Fruit fly (Drosophila melanogaster) whole organism, prepupa: Measurements from ENCODE around the gene CG9117.

Experiments
- Blimp-1 ChIP-seq: fragments of 200-800 bp; sonication (Bioruptor generic); optimal IDR thresholded peaks from 3 replicates; lab custom pipeline; 2017; ENCODE audit warnings: missing biosample characterization, missing genetic modification characterization, mild to moderate bottlenecking, moderate library complexity, missing genetic modification reagents
- CG10631 ChIP-seq: fragments of 200-800 bp; sonication (Bioruptor generic); optimal IDR thresholded peaks from 2 replicates; lab custom pipeline; 2016; ENCODE audit warnings: missing biosample characterization, missing genetic modification characterization
- CG10669 ChIP-seq: fragments of 200-800 bp; sonication (Bioruptor generic); optimal IDR thresholded peaks from 3 replicates; lab custom pipeline; 2018; ENCODE audit warnings: missing biosample characterization, mild to moderate bottlenecking, missing genetic modification characterization, moderate library complexity
- CG11294 ChIP-seq: fragments of 200-800 bp; sonication (Bioruptor generic); IDR thresholded peaks from 2 replicates; pipeline ENCODE4 v1.3.6; 2022; ENCODE audit warnings: missing biosample characterization, missing genetic modification characterization
- CG11762 ChIP-seq: fragments of 200-800 bp; sonication (Bioruptor generic); optimal IDR thresholded peaks from 3 replicates; lab custom pipeline; 2016; ENCODE audit warnings: missing biosample characterization, missing genetic modification characterization; ENCODE audit not compliant: insufficient read depth
- CG11902 ChIP-seq: fragments of 200-800 bp; sonication (Bioruptor generic); optimal IDR thresholded peaks from 3 replicates; lab custom pipeline; 2016; ENCODE audit warnings: missing biosample characterization, missing genetic modification characterization
- CG15336 ChIP-seq: fragments of 200-800 bp; sonication (Bioruptor generic); IDR thresholded peaks from 2 replicates; pipeline ENCODE4 v1.3.6; 2022; ENCODE audit warnings: missing biosample characterization, missing genetic modification characterization
- CG1621 ChIP-seq: fragments of 200-800 bp; sonication (Bioruptor generic); optimal IDR thresholded peaks from 3 replicates; lab custom pipeline; 2018; ENCODE audit warnings: missing biosample characterization, mild to moderate bottlenecking, missing genetic modification characterization
- CG3032 ChIP-seq: fragments of 200-800 bp; optimal IDR thresholded peaks from 2 replicates; lab custom pipeline; 2019; ENCODE audit warnings: missing biosample characterization, mild to moderate bottlenecking, missing genetic modification characterization, moderate library complexity
- CG31627 ChIP-seq: fragments of 200-800 bp; sonication (Bioruptor generic); optimal IDR thresholded peaks from 3 replicates; lab custom pipeline; 2016; ENCODE audit warnings: missing biosample characterization, missing genetic modification characterization
- CG34406 ChIP-seq: fragments of 200-800 bp; sonication (Bioruptor generic); optimal IDR thresholded peaks from 3 replicates; lab custom pipeline; 2016; ENCODE audit warnings: missing biosample characterization, missing genetic modification characterization
- CG6276 ChIP-seq: fragments of 200-800 bp; sonication (Bioruptor generic); optimal IDR thresholded peaks from 2 replicates; lab custom pipeline; 2017; ENCODE audit warnings: missing biosample characterization, mild to moderate bottlenecking, missing genetic modification characterization
- CG6792 ChIP-seq: fragments of 200-800 bp; sonication (Bioruptor generic); optimal IDR thresholded peaks from 3 replicates; lab custom pipeline; 2016; ENCODE audit warnings: missing biosample characterization, missing genetic modification characterization
- CG6808 ChIP-seq: fragments of 200-800 bp; sonication (Bioruptor generic); optimal IDR thresholded peaks from 3 replicates; lab custom pipeline; 2017; ENCODE audit warnings: missing biosample characterization, missing genetic modification characterization, mild to moderate bottlenecking, moderate library complexity, missing genetic modification reagents
- CG6854 ChIP-seq: fragments of 200-800 bp; sonication (Bioruptor generic); optimal IDR thresholded peaks from 2 replicates; lab custom pipeline; 2017; ENCODE audit warnings: missing biosample characterization, mild to moderate bottlenecking, missing genetic modification characterization
- CG7368 ChIP-seq: fragments of 200-800 bp; sonication (Bioruptor generic); optimal IDR thresholded peaks from 3 replicates; lab custom pipeline; 2016; ENCODE audit warnings: missing biosample characterization, missing genetic modification characterization
- CG8319 ChIP-seq: fragments of 200-800 bp; sonication (Bioruptor generic); optimal IDR thresholded peaks from 3 replicates; lab custom pipeline; 2016; ENCODE audit warnings: missing biosample characterization, missing genetic modification characterization
- CG8632 ChIP-seq: fragments of 200-800 bp; sonication (Bioruptor generic); optimal IDR thresholded peaks from 3 replicates; lab custom pipeline; 2016; ENCODE audit warnings: missing biosample characterization, missing genetic modification characterization
- CG9139 ChIP-seq: fragments of 200-800 bp; sonication (Bioruptor generic); optimal IDR thresholded peaks from 3 replicates; lab custom pipeline; 2017; ENCODE audit warnings: missing biosample characterization, mild to moderate bottlenecking, missing genetic modification characterization
- Eip78C ChIP-seq: fragments of 200-800 bp; sonication (Bioruptor generic); peaks from one replicate; lab custom pipeline; 2016; ENCODE audit warnings: missing biosample characterization, missing genetic modification characterization
- Eip93F ChIP-seq: fragments of 200-800 bp; sonication (Bioruptor generic); optimal IDR thresholded peaks from 2 replicates; lab custom pipeline; 2016; ENCODE audit warnings: missing biosample characterization, mild to moderate bottlenecking, missing genetic modification characterization
- Ets21C ChIP-seq: fragments of 200-800 bp; sonication (Bioruptor generic); optimal IDR thresholded peaks from 3 replicates; lab custom pipeline; 2016; ENCODE audit warnings: missing biosample characterization, missing genetic modification characterization
- Ets96B ChIP-seq: fragments of 200-800 bp; optimal IDR thresholded peaks from 2 replicates; lab custom pipeline; 2019; ENCODE audit warnings: missing biosample characterization, mild to moderate bottlenecking, missing genetic modification characterization, moderate library complexity
- Gug ChIP-seq: fragments of 200-800 bp; sonication (Bioruptor generic); IDR thresholded peaks from 2 replicates; pipeline ENCODE4 v1.3.6; 2022; ENCODE audit warnings: missing biosample characterization, missing genetic modification characterization
- Hr4 ChIP-seq: fragments of 200-800 bp; sonication (Bioruptor generic); optimal IDR thresholded peaks from 3 replicates; lab custom pipeline; 2016; ENCODE audit warnings: missing biosample characterization, missing genetic modification characterization
- Lpt ChIP-seq: fragments of 200-800 bp; sonication (Bioruptor generic); optimal IDR thresholded peaks from 3 replicates; lab custom pipeline; 2016; ENCODE audit warnings: missing biosample characterization, missing genetic modification characterization
- Met ChIP-seq: fragments of 200-800 bp; sonication (Bioruptor generic); optimal IDR thresholded peaks from 3 replicates; lab custom pipeline; 2016; ENCODE audit warnings: missing biosample characterization, missing genetic modification characterization
- OdsH ChIP-seq: fragments of 200-800 bp; sonication (Bioruptor generic); optimal IDR thresholded peaks from 3 replicates; lab custom pipeline; 2016; ENCODE audit warnings: missing biosample characterization, missing genetic modification characterization
- Smox ChIP-seq: fragments of 200-800 bp; sonication (Bioruptor generic); optimal IDR thresholded peaks from 3 replicates; lab custom pipeline; 2016; ENCODE audit warnings: missing biosample characterization, missing genetic modification characterization
- Sox14 ChIP-seq: fragments of 200-800 bp; sonication (Bioruptor generic); optimal IDR thresholded peaks from 3 replicates; lab custom pipeline; 2016; ENCODE audit warnings: missing biosample characterization, missing genetic modification characterization
- Sox15 ChIP-seq: fragments of 200-800 bp; sonication (Bioruptor generic); optimal IDR thresholded peaks from 3 replicates; lab custom pipeline; 2016; ENCODE audit warnings: missing biosample characterization, missing genetic modification characterization
- achi ChIP-seq: fragments of 200-800 bp; sonication (Bioruptor generic); optimal IDR thresholded peaks from 3 replicates; lab custom pipeline; 2016; ENCODE audit warnings: missing biosample characterization, missing genetic modification characterization
- cyc ChIP-seq: fragments of 200-800 bp; sonication (Bioruptor generic); optimal IDR thresholded peaks from 3 replicates; lab custom pipeline; 2016; ENCODE audit warnings: missing biosample characterization, missing genetic modification characterization
- dac ChIP-seq: fragments of 200-800 bp; sonication (Bioruptor generic); optimal IDR thresholded peaks from 2 replicates; lab custom pipeline; 2017; ENCODE audit warnings: missing biosample characterization, mild to moderate bottlenecking, missing genetic modification characterization
- dsx ChIP-seq: fragments of 200-800 bp; optimal IDR thresholded peaks from 3 replicates; lab custom pipeline; 2019; ENCODE audit warnings: missing biosample characterization, mild to moderate bottlenecking, missing genetic modification characterization, moderate library complexity; ENCODE audit not compliant: poor library complexity, severe bottlenecking
- eg ChIP-seq: fragments of 200-800 bp; sonication (Bioruptor generic); IDR thresholded peaks from 3 replicates; pipeline ENCODE4 v1.3.6; 2022; ENCODE audit warnings: missing biosample characterization, missing genetic modification characterization
- fd59A ChIP-seq: fragments of 200-800 bp; sonication (Bioruptor generic); optimal IDR thresholded peaks from 2 replicates; lab custom pipeline; 2017; ENCODE audit warnings: missing biosample characterization, mild to moderate bottlenecking, missing genetic modification characterization, missing genetic modification reagents
- fd85E ChIP-seq: fragments of 200-800 bp; sonication (Bioruptor generic); optimal IDR thresholded peaks from 3 replicates; lab custom pipeline; 2016; ENCODE audit warnings: missing biosample characterization, missing genetic modification characterization
- lz ChIP-seq: fragments of 200-800 bp; sonication (Bioruptor generic); optimal IDR thresholded peaks from 3 replicates; lab custom pipeline; 2016; ENCODE audit warnings: missing biosample characterization, missing genetic modification characterization
- net ChIP-seq: fragments of 200-800 bp; sonication (Bioruptor generic); optimal IDR thresholded peaks from 3 replicates; lab custom pipeline; 2016; ENCODE audit warnings: missing biosample characterization, missing genetic modification characterization
- pdm3 ChIP-seq: fragments of 200-800 bp; sonication (Bioruptor generic); optimal IDR thresholded peaks from 3 replicates; lab custom pipeline; 2016; ENCODE audit warnings: missing biosample characterization, missing genetic modification characterization
- salr ChIP-seq, 2 experiments: fragments of 200-800 bp; sonication (Bioruptor generic); optimal IDR thresholded peaks; 3 replicates each; lab custom pipeline; 2016 to 2018; ENCODE audit warnings: missing biosample characterization in 2 of 2, missing genetic modification characterization in 2 of 2, mild to moderate bottlenecking in 1 of 2
- spab ChIP-seq: fragments of 200-800 bp; sonication (Bioruptor generic); optimal IDR thresholded peaks from 2 replicates; lab custom pipeline; 2017; ENCODE audit warnings: missing biosample characterization, mild to moderate bottlenecking, missing genetic modification characterization, missing genetic modification reagents
- ss ChIP-seq, 2 experiments: fragments of 200-800 bp; sonication (Bioruptor generic); optimal IDR thresholded peaks; 2 replicates in 1 of 2; 3 replicates in 1 of 2; lab custom pipeline; 2017 to 2018; ENCODE audit warnings: mild to moderate bottlenecking in 2 of 2, missing biosample characterization in 2 of 2, missing genetic modification characterization in 2 of 2, moderate library complexity in 1 of 2
- svp ChIP-seq: fragments of 200-800 bp; sonication (Bioruptor generic); peaks from one replicate; lab custom pipeline; 2016; ENCODE audit warnings: missing biosample characterization, missing genetic modification characterization
- topi ChIP-seq: fragments of 200-800 bp; sonication (Bioruptor generic); optimal IDR thresholded peaks from 3 replicates; lab custom pipeline; 2016; ENCODE audit warnings: missing biosample characterization, missing genetic modification characterization
- vri ChIP-seq: fragments of 200-800 bp; sonication (Bioruptor generic); optimal IDR thresholded peaks from 3 replicates; lab custom pipeline; 2016; ENCODE audit warnings: missing biosample characterization, mild to moderate bottlenecking, missing genetic modification characterization

Gene CG9117

dm6 chr2L:6073894-6074293, 36.2 kb upstream of the CG9117 start:
- TF ChIP-seq CG1621 (tag; lab: Kevin White, UChicago) (no peak), CG31627 (no peak), fd85E (no peak), CG6808 (GFP tag; lab: Kevin White, UChicago) (no peak), ss (GFP tag; optimal IDR thresholded peaks at IDR 0.05; lab: Kevin White, UChicago) (no peak), Lpt (no peak), Ets21C (no peak), Eip93F (GFP tag; lab: Kevin White, UChicago) (no peak), Blimp-1 (GFP tag; lab: Kevin White, UChicago) (no peak), CG9139 (GFP tag; lab: Kevin White, UChicago) (no peak), CG3032 (tag; lab: Kevin White, UChicago) (no peak), lz (GFP tag; lab: Kevin White, UChicago) (no peak), CG11762 (no peak)

- no peak for TF ChIP-seq spab
- TF ChIP-seq fd85E, result no peak
- TF ChIP-seq OdsH (GFP tag; lab: Kevin White, UChicago), result no peak
- TF ChIP-seq CG10631 (GFP tag; lab: Kevin White, UChicago), result no peak
Measured at dm6 chr2L:6072124-6072523, 34.4 kb upstream of the CG9117 start.

dm6 chr2L:6070656-6071231, 33.0 kb upstream of the CG9117 start, which contains the start of the genes CG9154 and Kr-h2:
Gene CG9154 (minus strand): TSS chr2L:6070686.
Gene Kr-h2 (plus strand): TSS chr2L:6070990.
- TF ChIP-seq fd85E (no peak), net (GFP tag; lab: Kevin White, UChicago) (no peak), CG8632 (peak; percentile 32), fd59A (GFP tag; lab: Kevin White, UChicago) (no peak), Smox (GFP tag; lab: Kevin White, UChicago) (no peak), CG11902 (GFP tag; lab: Kevin White, UChicago) (no peak), CG3032 (tag; lab: Kevin White, UChicago) (peak; percentile 34), achi (peak; percentile 44), dac (GFP tag; lab: Kevin White, UChicago) (no peak), CG11294 (GFP tag; lab: Robert Waterston, UW) (0 out of 2 replicates have a peak, but pooled peaks have one; percentile 34), CG1621 (tag; lab: Kevin White, UChicago) (no peak), vri (GFP tag; lab: Kevin White, UChicago) (no peak), CG7368 (GFP tag; lab: Kevin White, UChicago) (peak; percentile 29), CG10669 (GFP tag; lab: Kevin White, UChicago) (no peak), eg (GFP tag; lab: Robert Waterston, UW) (peak; percentile 84), lz (GFP tag; lab: Kevin White, UChicago) (peak; percentile 48), svp (peak; percentile 80), CG34406 (GFP tag; lab: Kevin White, UChicago) (peak; percentile 45), Eip93F (GFP tag; lab: Kevin White, UChicago) (no peak), CG6792 (GFP tag; lab: Kevin White, UChicago) (no peak), Eip78C (GFP tag; lab: Kevin White, UChicago) (peak; percentile 66), Sox14 (GFP tag; lab: Kevin White, UChicago) (peak; percentile 57), CG11762 (no peak), CG6276 (GFP tag; lab: Kevin White, UChicago) (peak; percentile 63), Hr4 (GFP tag; lab: Kevin White, UChicago) (no peak), Ets96B (tag; lab: Kevin White, UChicago) (peak; percentile 29), OdsH (GFP tag; lab: Kevin White, UChicago) (no peak), CG15336 (GFP tag; lab: Robert Waterston, UW) (no peak; the same call in 1 of the 2 replicates), CG8319 (GFP tag; lab: Kevin White, UChicago) (no peak), CG6854 (GFP tag; lab: Kevin White, UChicago) (peak; percentile 21), cyc (GFP tag; lab: Kevin White, UChicago) (peak; percentile 39), Lpt (no peak), salr (GFP tag; optimal IDR thresholded peaks at IDR 0.05; lab: Kevin White, UChicago) (no peak), Gug (peak; percentile 59; the same call in 1 of the 2 replicates), Sox15 (no peak), CG10631 (GFP tag; lab: Kevin White, UChicago) (peak; percentile 26), Met (GFP tag; lab: Kevin White, UChicago) (peak; percentile 56), dsx (GFP tag; lab: Kevin White, UChicago) (peak; percentile 14), pdm3 (GFP tag; lab: Kevin White, UChicago) (no peak), topi (GFP tag; lab: Kevin White, UChicago) (peak; percentile 53)
